Fruit fly (Drosophila melanogaster): ENCODE measurements around the gene Idh.
A peak's percentile ranks its signal among the peaks of the same experiment; 100 is the strongest.

Idh gene

dm6 chr3L:8308891-8309352 is 51.8 kb downstream of the Idh start, which contains the start of gene BI-1 (continued):
- TF ChIP-seq tup (GFP tag; optimal IDR thresholded peaks at IDR 0.05) (peak; percentile 39), Dll (GFP tag; IDR thresholded peaks at IDR 0.05; ENCODE audit: partially characterized antibody) (no peak), cad (GFP tag; optimal IDR thresholded peaks at IDR 0.05) (no peak), Dp (GFP tag; optimal IDR thresholded peaks at IDR 0.05) (peak; percentile 83), CG42726 (GFP tag; IDR thresholded peaks at IDR 0.05; ENCODE audit: partially characterized antibody) (no peak), Hmx (GFP tag; optimal IDR thresholded peaks at IDR 0.05) (peak; percentile 30), Hr39 (optimal IDR thresholded peaks at IDR 0.05) (no peak), ash1 (GFP tag; optimal IDR thresholded peaks at IDR 0.05) (no peak), CG12219 (GFP tag; optimal IDR thresholded peaks at IDR 0.05) (no peak), abd-A (tag; optimal IDR thresholded peaks at IDR 0.05) (no peak), shn (GFP tag; optimal IDR thresholded peaks at IDR 0.05) (no peak), bigmax (GFP tag; optimal IDR thresholded peaks at IDR 0.05) (no peak), ci (GFP tag; IDR thresholded peaks at IDR 0.05) (0 out of 3 replicates have a peak, but pooled peaks have one; percentile 17), amos (GFP tag; IDR thresholded peaks at IDR 0.05; ENCODE audit: partially characterized antibody) (0 out of 2 replicates have a peak, but pooled peaks have one; percentile 10), CG3407 (GFP tag; optimal IDR thresholded peaks at IDR 0.05) (peak; percentile 9), CG13123 (GFP tag; optimal IDR thresholded peaks at IDR 0.05) (no peak), CG32767 (GFP tag; IDR thresholded peaks at IDR 0.05) (no peak), ewg (GFP tag; optimal IDR thresholded peaks at IDR 0.05) (peak; percentile 65), ken (GFP tag; IDR thresholded peaks at IDR 0.05) (0 out of 3 replicates have a peak, but pooled peaks have one; percentile 15), Ets97D (GFP tag; optimal IDR thresholded peaks at IDR 0.05) (peak; percentile 9), mirr (GFP tag; optimal IDR thresholded peaks at IDR 0.05) (peak; percentile 33), gem (tag; optimal IDR thresholded peaks at IDR 0.05) (peak; percentile 75), nerfin-2 (GFP tag; IDR thresholded peaks at IDR 0.05; ENCODE audit: partially characterized antibody) (no peak), CG43689 (GFP tag; IDR thresholded peaks at IDR 0.05) (no peak), sob (GFP tag; IDR thresholded peaks at IDR 0.05) (peak; percentile 83), CG13775 (GFP tag; optimal IDR thresholded peaks at IDR 0.05) (peak; percentile 61), Hsf (GFP tag; optimal IDR thresholded peaks at IDR 0.05) (peak; percentile 52), CG18262 (tag; optimal IDR thresholded peaks at IDR 0.05) (peak; percentile 64), caup (GFP tag; optimal IDR thresholded peaks at IDR 0.05; ENCODE audit: severe bottlenecking) (peak; percentile 76), CG33213 (GFP tag; optimal IDR thresholded peaks at IDR 0.05) (no peak), Nf-YB (GFP tag; optimal IDR thresholded peaks at IDR 0.05) (peak; percentile 41), CG16863 (GFP tag; optimal IDR thresholded peaks at IDR 0.05) (no peak), CG7556 (GFP tag; optimal IDR thresholded peaks at IDR 0.05) (peak; percentile 74), CG34224 (GFP tag; IDR thresholded peaks at IDR 0.05; ENCODE audit: partially characterized antibody) (no peak), kay (GFP tag; optimal IDR thresholded peaks at IDR 0.05) (peak; percentile 80), CG3838 (GFP tag; optimal IDR thresholded peaks at IDR 0.05) (no peak), sima (GFP tag; optimal IDR thresholded peaks at IDR 0.05) (no peak), Nf-YA (GFP tag; IDR thresholded peaks at IDR 0.05) (0 out of 2 replicates have a peak, but pooled peaks have one; percentile 21), cato (GFP tag; optimal IDR thresholded peaks at IDR 0.05; ENCODE audit: borderline replicate concordance) (peak; percentile 19), CG34376 (GFP tag; optimal IDR thresholded peaks at IDR 0.05) (peak; percentile 82), CG4707 (GFP tag; optimal IDR thresholded peaks at IDR 0.05) (no peak), Lhr (GFP tag; optimal IDR thresholded peaks at IDR 0.05) (peak; percentile 26), klu (GFP tag; IDR thresholded peaks at IDR 0.05) (peak; percentile 62; the same call in 1 of the 2 replicates), salm (tag; optimal IDR thresholded peaks at IDR 0.05) (peak; percentile 0), CTCF (GFP tag; optimal IDR thresholded peaks at IDR 0.05) (peak; percentile 22), zfh2 (GFP tag; optimal IDR thresholded peaks at IDR 0.05) (peak; percentile 78), insv (GFP tag; optimal IDR thresholded peaks at IDR 0.05) (peak in 1 of 2 experiments; percentile 41), HLH3B (GFP tag; IDR thresholded peaks at IDR 0.05) (no peak), CG16779 (GFP tag; IDR thresholded peaks at IDR 0.05) (no peak), HmgD (GFP tag; optimal IDR thresholded peaks at IDR 0.05) (no peak), dm (GFP tag; optimal IDR thresholded peaks at IDR 0.05) (no peak)

All from whole organism, embryonic.